Worm (Caenorhabditis elegans) whole organism, early embryonic: Measurements from ENCODE around the gene F58H1.5.

Source experiments
- B0310.2 ChIP-seq: sonication (generic microtip); optimal IDR thresholded peaks from 2 replicates; lab custom pipeline; 2016; ENCODE audit warnings: mild to moderate bottlenecking, missing genetic modification characterization, missing compliant biosample characterization
- F13C5.2 ChIP-seq: sonication (generic microtip); optimal IDR thresholded peaks from 2 replicates; lab custom pipeline; 2017; ENCODE audit warnings: mild to moderate bottlenecking, missing genetic modification characterization, inconsistent platforms, missing compliant biosample characterization
- aly-1 ChIP-seq: sonication (generic microtip); optimal IDR thresholded peaks from 2 replicates; lab custom pipeline; 2016; ENCODE audit warnings: missing genetic modification characterization, missing compliant biosample characterization
- ama-1 ChIP-seq: fragments of 150-350 bp; optimal IDR thresholded peaks from 2 replicates; lab custom pipeline; 2014
- ceh-13 ChIP-seq: fragments of 200-800 bp; sonication (Bioruptor generic); optimal IDR thresholded peaks from 2 replicates; lab custom pipeline; 2018; ENCODE audit warnings: mild to moderate bottlenecking, missing genetic modification characterization, missing compliant biosample characterization
- ceh-36 ChIP-seq: sonication (generic microtip); optimal IDR thresholded peaks from 2 replicates; lab custom pipeline; 2016; ENCODE audit warnings: missing genetic modification characterization, inconsistent platforms, missing compliant biosample characterization
- ets-7 ChIP-seq: sonication (generic microtip); optimal IDR thresholded peaks from 2 replicates; lab custom pipeline; 2016; ENCODE audit warnings: missing genotype, missing genetic modification characterization, missing compliant biosample characterization
- hmbx-1 ChIP-seq: sonication (generic microtip); optimal IDR thresholded peaks from 2 replicates; lab custom pipeline; 2016; ENCODE audit warnings: mild to moderate bottlenecking, missing genetic modification characterization, missing compliant biosample characterization
- hmg-4 ChIP-seq: fragments of 200-800 bp; sonication (Bioruptor generic); optimal IDR thresholded peaks from 2 replicates; lab custom pipeline; 2018; ENCODE audit warnings: mild to moderate bottlenecking, missing genetic modification characterization, missing compliant biosample characterization
- pes-1 ChIP-seq: fragments of 200-800 bp; sonication (Bioruptor generic); IDR thresholded peaks from 2 replicates; pipeline ENCODE4 v1.3.6; 2022; ENCODE audit warnings: missing genetic modification reagents, missing genetic modification characterization, missing compliant biosample characterization
- scrt-1 ChIP-seq: fragments of 200-800 bp; sonication (Bioruptor generic); IDR thresholded peaks from 2 replicates; pipeline ENCODE4 v1.3.6; 2022; ENCODE audit warnings: missing genetic modification characterization, missing compliant biosample characterization
- tbx-11 ChIP-seq: fragments of 200-800 bp; sonication (Bioruptor generic); IDR thresholded peaks from 2 replicates; pipeline ENCODE4 v1.3.6; 2022; ENCODE audit warnings: missing genetic modification characterization, missing compliant biosample characterization
- tra-4 ChIP-seq: sonication (generic microtip); optimal IDR thresholded peaks from 2 replicates; lab custom pipeline; 2017; ENCODE audit warnings: missing genetic modification characterization, missing compliant biosample characterization

DNA sequence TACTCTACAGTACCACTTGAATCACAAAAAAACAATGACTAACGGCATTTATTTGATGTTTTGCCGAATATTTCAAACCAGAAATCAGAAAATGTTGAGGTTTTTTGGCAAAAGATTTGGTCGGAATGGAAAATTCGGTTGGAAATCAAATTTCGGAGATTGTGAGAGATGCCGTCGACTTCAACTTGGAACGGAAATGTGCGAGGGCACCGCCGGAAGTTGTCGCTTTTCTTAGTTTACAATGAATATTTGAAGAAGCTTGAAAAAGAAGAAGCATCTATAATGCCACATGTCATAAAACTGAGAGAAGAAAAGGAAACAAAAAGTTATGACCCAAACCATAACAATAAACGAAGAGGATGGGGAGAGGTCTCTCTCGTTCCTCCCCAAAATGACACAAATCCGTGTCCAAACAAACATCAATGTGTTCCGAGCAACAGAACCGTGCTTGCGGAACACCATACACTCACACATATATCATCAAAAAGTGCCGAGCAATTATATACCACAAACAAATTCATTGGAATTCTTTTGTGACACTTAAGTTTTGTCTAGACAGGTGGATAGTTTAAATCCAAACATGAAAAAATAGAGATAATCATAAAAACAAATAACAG, 32.4 kb downstream of the F58H1.5 start:
- TF ChIP-seq tbx-11 (GFP tag; lab: Robert Waterston, UW) (no peak), pes-1 (GFP tag; lab: Robert Waterston, UW) (no peak), hmbx-1 (no peak), ama-1 (lab: Kevin White, UChicago) (no peak), aly-1 (no peak), B0310.2 (tag; lab: Kevin White, UChicago) (no peak), tra-4 (no peak), scrt-1 (GFP tag; lab: Robert Waterston, UW) (no peak), ceh-13 (GFP tag; lab: Kevin White, UChicago) (no peak), ceh-36 (tag; lab: Kevin White, UChicago) (no peak), hmg-4 (no peak), F13C5.2 (tag; lab: Kevin White, UChicago) (no peak), ets-7 (tag; lab: Kevin White, UChicago) (no peak)
